Fruit fly (Drosophila melanogaster): ENCODE results near the gene Grx3.
A peak's percentile ranks its signal among the peaks of the same experiment; 100 is the strongest.

Grx3 gene

dm6 chr2L:13366109-13366747, at the start of gene Grx3, which contains the start of gene Nnp-1 (continued):
- peak; percentile 57 for TF ChIP-seq CG9215 (GFP tag; IDR thresholded peaks at IDR 0.05)
- TF ChIP-seq bsh (GFP tag; optimal IDR thresholded peaks at IDR 0.05), result peak in 1 of 2 experiments; percentile 51
- peak; percentile 72 for TF ChIP-seq CG10267 (tag; optimal IDR thresholded peaks at IDR 0.05)
- no peak for TF ChIP-seq Dip2 (GFP tag; IDR thresholded peaks at IDR 0.05)
- peak; percentile 7 for TF ChIP-seq pho (GFP tag; optimal IDR thresholded peaks at IDR 0.05)
- TF ChIP-seq fd96Cb (tag; optimal IDR thresholded peaks at IDR 0.05), result peak; percentile 15
- peak; percentile 75 for TF ChIP-seq grau (tag; optimal IDR thresholded peaks at IDR 0.05)
- peak; percentile 21 for TF ChIP-seq az2 (GFP tag; optimal IDR thresholded peaks at IDR 0.05)
- TF ChIP-seq Med (GFP tag), result peak; percentile 81
- peak; percentile 26; the same call in 1 of the 2 replicates for TF ChIP-seq CG32767 (GFP tag; IDR thresholded peaks at IDR 0.05)
- 0 out of 3 replicates have a peak, but pooled peaks have one; percentile 11 for TF ChIP-seq CG34224 (GFP tag; IDR thresholded peaks at IDR 0.05; ENCODE audit: partially characterized antibody)
- TF ChIP-seq ttk (GFP tag; IDR thresholded peaks at IDR 0.05), result peak; percentile 34; the same call in 1 of the 2 replicates
- TF ChIP-seq CG32532 (GFP tag; IDR thresholded peaks at IDR 0.05), result peak; percentile 56; the same call in 1 of the 2 replicates
- TF ChIP-seq disco-r (GFP tag; optimal IDR thresholded peaks at IDR 0.05), result no peak
- TF ChIP-seq CG15011 (GFP tag; optimal IDR thresholded peaks at IDR 0.05), result no peak
- peak; percentile 56 for TF ChIP-seq Sin3A (optimal IDR thresholded peaks at IDR 0.05)
- peak; percentile 78 for TF ChIP-seq YL-1 (GFP tag; optimal IDR thresholded peaks at IDR 0.05)
- peak in 1 of 2 experiments; percentile 57 for TF ChIP-seq tll (GFP tag; optimal IDR thresholded peaks at IDR 0.05)
- peak; percentile 34 for TF ChIP-seq CG4328 (GFP tag; optimal IDR thresholded peaks at IDR 0.05)
- peak; percentile 33 for TF ChIP-seq her (GFP tag; optimal IDR thresholded peaks at IDR 0.05)
- no peak for TF ChIP-seq GATAe (GFP tag; conservative IDR thresholded peaks at IDR 0.05)
- peak; percentile 65 for TF ChIP-seq CG7357 (GFP tag; IDR thresholded peaks at IDR 0.05)
- TF ChIP-seq D (optimal IDR thresholded peaks at IDR 0.05), result no peak
- peak; percentile 6 for TF ChIP-seq D (GFP tag; optimal IDR thresholded peaks at IDR 0.05)
- 0 out of 2 replicates have a peak, but pooled peaks have one; percentile 16 for TF ChIP-seq E2f2 (GFP tag; IDR thresholded peaks at IDR 0.05)
- TF ChIP-seq CG3847 (GFP tag; IDR thresholded peaks at IDR 0.05), result peak; percentile 76
- peak; percentile 79 for TF ChIP-seq CoRest (tag; optimal IDR thresholded peaks at IDR 0.05)
- TF ChIP-seq Hmr (GFP tag; optimal IDR thresholded peaks at IDR 0.05), result peak; percentile 20
- peak; percentile 72 for TF ChIP-seq slbo (GFP tag; IDR thresholded peaks at IDR 0.05)
- TF ChIP-seq Rfx (GFP tag; IDR thresholded peaks at IDR 0.05), result peak; percentile 61
- peak; percentile 73 for TF ChIP-seq B-H2 (GFP tag; optimal IDR thresholded peaks at IDR 0.05)
- TF ChIP-seq tgo (GFP tag; IDR thresholded peaks at IDR 0.05), result peak; percentile 64
- peak; percentile 51 for TF ChIP-seq CG17385 (GFP tag; optimal IDR thresholded peaks at IDR 0.05)
- peak; percentile 46; the same call in 1 of the 3 replicates for TF ChIP-seq dysf (GFP tag; IDR thresholded peaks at IDR 0.05)
- TF ChIP-seq CG4360 (GFP tag; IDR thresholded peaks at IDR 0.05), result peak; percentile 46; the same call in 1 of the 2 replicates
- peak; percentile 73 for TF ChIP-seq CG9817 (tag; optimal IDR thresholded peaks at IDR 0.05)
- peak; percentile 14 for TF ChIP-seq BtbVII (GFP tag; optimal IDR thresholded peaks at IDR 0.05)
- TF ChIP-seq Ssrp (tag; optimal IDR thresholded peaks at IDR 0.05), result peak; percentile 29
- TF ChIP-seq bcd (GFP tag; optimal IDR thresholded peaks at IDR 0.05), result peak; percentile 45
- TF ChIP-seq Oli (tag; optimal IDR thresholded peaks at IDR 0.05), result peak; percentile 27
- TF ChIP-seq CG17829 (tag; optimal IDR thresholded peaks at IDR 0.05), result peak; percentile 69
- TF ChIP-seq MBD-R2 (GFP tag; IDR thresholded peaks at IDR 0.05), result peak; percentile 57
- peak; percentile 32; the same call in 1 of the 3 replicates for TF ChIP-seq knrl (GFP tag; IDR thresholded peaks at IDR 0.05; ENCODE audit: partially characterized antibody)
- peak; percentile 32; the same call in 1 of the 2 replicates for TF ChIP-seq lmd (GFP tag; IDR thresholded peaks at IDR 0.05)
- peak; percentile 59 for TF ChIP-seq CG4424 (GFP tag; optimal IDR thresholded peaks at IDR 0.05)
- TF ChIP-seq MESR4 (GFP tag; optimal IDR thresholded peaks at IDR 0.05), result peak; percentile 26
- TF ChIP-seq ind (GFP tag; optimal IDR thresholded peaks at IDR 0.05), result peak; percentile 68
- no peak for TF ChIP-seq CG9876 (GFP tag; optimal IDR thresholded peaks at IDR 0.05)
- TF ChIP-seq CG3726 (GFP tag; IDR thresholded peaks at IDR 0.05), result no peak
- peak; percentile 2 for TF ChIP-seq slou (GFP tag; optimal IDR thresholded peaks at IDR 0.05)
